Worm (Caenorhabditis elegans) whole organism, L3 larva: Measurements from ENCODE around the gene spig-9.
A peak's percentile ranks its signal among the peaks of the same experiment; 100 is the strongest.

Source experiments
- ZK546.5 ChIP-seq: sonication (generic microtip); optimal IDR thresholded peaks from 2 replicates; lab custom pipeline; 2017; ENCODE audit warnings: missing biosample characterization, missing genetic modification characterization
- elt-1 ChIP-seq: fragments of 150-350 bp; optimal IDR thresholded peaks from 2 replicates; lab custom pipeline; 2014; ENCODE audit warnings: missing biosample characterization, missing genetic modification characterization
- fos-1 ChIP-seq: fragments of 150-350 bp; optimal IDR thresholded peaks from 2 replicates; lab custom pipeline; 2014; ENCODE audit warnings: missing biosample characterization, missing genetic modification characterization
- lin-15B ChIP-seq: fragments of 150-350 bp; optimal IDR thresholded peaks from 2 replicates; lab custom pipeline; 2014; ENCODE audit warnings: missing biosample characterization, missing genetic modification characterization
- nhr-12 ChIP-seq: fragments of 150-350 bp; optimal IDR thresholded peaks from 2 replicates; lab custom pipeline; 2014; ENCODE audit warnings: missing biosample characterization, missing genetic modification characterization
- nhr-25 ChIP-seq: sonication (generic microtip); optimal IDR thresholded peaks from 2 replicates; lab custom pipeline; 2017; ENCODE audit warnings: missing biosample characterization, missing genetic modification characterization
- snpc-4 ChIP-seq: fragments of 150-350 bp; optimal IDR thresholded peaks from 2 replicates; lab custom pipeline; 2014; ENCODE audit warnings: missing biosample characterization, missing genetic modification characterization
- unc-39 ChIP-seq: sonication (generic microtip); optimal IDR thresholded peaks from 4 replicates; lab custom pipeline; 2017; ENCODE audit warnings: missing biosample characterization, missing genetic modification characterization
- unc-62 ChIP-seq: fragments of 150-350 bp; sonication (generic microtip); optimal IDR thresholded peaks from 4 replicates; lab custom pipeline; 2014; ENCODE audit warnings: missing biosample characterization, missing genetic modification reagents, missing genetic modification characterization

DNA sequence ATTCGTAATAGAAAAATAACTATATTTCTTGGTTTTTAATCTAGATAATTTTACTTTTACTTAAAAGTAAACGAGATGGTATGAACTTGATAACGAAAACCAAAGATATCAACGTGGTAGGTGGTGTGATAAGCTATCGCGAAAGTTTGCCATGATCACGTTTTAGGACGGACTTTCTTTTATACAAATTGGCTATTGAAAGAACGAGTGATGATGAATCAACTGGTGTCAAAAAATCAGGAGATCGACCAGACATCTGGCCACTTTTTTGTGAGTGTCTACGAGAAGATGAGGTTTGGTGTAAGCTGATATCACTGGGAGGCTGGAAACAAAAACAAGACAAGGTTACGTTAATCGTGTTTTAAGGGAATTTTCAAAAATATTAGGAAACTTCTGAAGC lies 47.5 kb upstream of the spig-9 start:
- TF ChIP-seq snpc-4 (tag; lab: Kevin White, UChicago) (no peak), unc-62 (GFP tag; lab: Kevin White, UChicago) (no peak), nhr-25 (tag; lab: Kevin White, UChicago) (peak; percentile 23), nhr-12 (no peak), ZK546.5 (no peak), unc-39 (tag; lab: Kevin White, UChicago) (no peak), elt-1 (tag; lab: Kevin White, UChicago) (no peak), fos-1 (tag; lab: Kevin White, UChicago) (no peak), lin-15B (tag; lab: Kevin White, UChicago) (no peak)
